Fruit fly (Drosophila melanogaster): ENCODE results near the gene Idgf1.

- TF ChIP-seq CG33017 (tag; optimal IDR thresholded peaks at IDR 0.05) (peak; percentile 53), pad (GFP tag; optimal IDR thresholded peaks at IDR 0.05) (no peak), Hr96 (GFP tag; optimal IDR thresholded peaks at IDR 0.05) (peak; percentile 35), kay (GFP tag; ENCODE audit: borderline replicate concordance) (no peak), CG1620 (GFP tag; optimal IDR thresholded peaks at IDR 0.05) (peak; percentile 82)
These were observed 46.2 kb downstream of the Idgf1 start, which contains the start of gene Tpr2 for dm6 chr2L:16491123-16491751.
